Fruit fly (Drosophila melanogaster): ENCODE measurements around the gene Atg4a.

Gene Atg4a

dm6 chr2L:1080802-1081464 is at the start of gene Atg4a (continued):
- TF ChIP-seq CG6276 (GFP tag; optimal IDR thresholded peaks at IDR 0.05) (peak; percentile 35), Blimp-1 (GFP tag; optimal IDR thresholded peaks at IDR 0.05) (no peak), acj6 (GFP tag; optimal IDR thresholded peaks at IDR 0.05) (no peak), CG8319 (GFP tag; optimal IDR thresholded peaks at IDR 0.05) (no peak), CG8632 (GFP tag; optimal IDR thresholded peaks at IDR 0.05) (no peak), pdm3 (GFP tag; optimal IDR thresholded peaks at IDR 0.05) (no peak), fd59A (GFP tag; optimal IDR thresholded peaks at IDR 0.05) (no peak), svp (GFP tag) (peak; percentile 90)

- no peak for TF ChIP-seq CG8632 (GFP tag; optimal IDR thresholded peaks at IDR 0.05)
- TF ChIP-seq CG15336 (GFP tag; IDR thresholded peaks at IDR 0.05) = no peak
- TF ChIP-seq Sox15 (GFP tag; optimal IDR thresholded peaks at IDR 0.05) = no peak
- no peak for TF ChIP-seq eg (GFP tag; IDR thresholded peaks at IDR 0.05)
- no peak for TF ChIP-seq Sox102F (GFP tag; optimal IDR thresholded peaks at IDR 0.05)
- TF ChIP-seq CG9139 (GFP tag; optimal IDR thresholded peaks at IDR 0.05) = no peak
- no peak for TF ChIP-seq pdm3 (GFP tag; optimal IDR thresholded peaks at IDR 0.05)
- no peak for TF ChIP-seq CG4318 (GFP tag; optimal IDR thresholded peaks at IDR 0.05)
- no peak for TF ChIP-seq CG6808 (GFP tag; optimal IDR thresholded peaks at IDR 0.05)
Observed at dm6 chr2L:1036811-1037296, 43.9 kb upstream of the Atg4a start, which contains the start of gene gNacalpha. gNacalpha (plus strand) TSS chr2L:1037246.

- TF ChIP-seq eg (GFP tag; IDR thresholded peaks at IDR 0.05) = peak; percentile 49; the same call in 1 of the 3 replicates
- no peak for TF ChIP-seq acj6 (GFP tag; optimal IDR thresholded peaks at IDR 0.05)
- no peak for TF ChIP-seq fkh (GFP tag; optimal IDR thresholded peaks at IDR 0.05)
- TF ChIP-seq Met (GFP tag; optimal IDR thresholded peaks at IDR 0.05) = no peak
- peak; percentile 17 for TF ChIP-seq CG32006 (GFP tag; optimal IDR thresholded peaks at IDR 0.05)
- TF ChIP-seq Eip93F (GFP tag; optimal IDR thresholded peaks at IDR 0.05) = no peak
- TF ChIP-seq dac (GFP tag; optimal IDR thresholded peaks at IDR 0.05) = no peak
- no peak for TF ChIP-seq fd85E (GFP tag; optimal IDR thresholded peaks at IDR 0.05)
- TF ChIP-seq Lpt (GFP tag; optimal IDR thresholded peaks at IDR 0.05) = no peak
- TF ChIP-seq CG3032 (tag; optimal IDR thresholded peaks at IDR 0.05) = no peak
- TF ChIP-seq ss (GFP tag; optimal IDR thresholded peaks at IDR 0.05) = no peak
- no peak for TF ChIP-seq CG6808 (GFP tag; optimal IDR thresholded peaks at IDR 0.05)
- TF ChIP-seq Smox (GFP tag; optimal IDR thresholded peaks at IDR 0.05) = no peak
- no peak for TF ChIP-seq Hr39 (GFP tag; optimal IDR thresholded peaks at IDR 0.05)
- peak; percentile 3 for TF ChIP-seq OdsH (GFP tag; optimal IDR thresholded peaks at IDR 0.05)
- peak; percentile 25 for TF ChIP-seq svp (GFP tag)
Observed at dm6 chr2L:1043195-1043990, 37.3 kb upstream of the Atg4a start.

dm6 chr2L:1047245-1047644 is 33.5 kb upstream of the Atg4a start:
- TF ChIP-seq Ets96B (tag; optimal IDR thresholded peaks at IDR 0.05) = no peak
- no peak for TF ChIP-seq achi (GFP tag; optimal IDR thresholded peaks at IDR 0.05)
- TF ChIP-seq CG34406 (GFP tag; optimal IDR thresholded peaks at IDR 0.05) = no peak
- no peak for TF ChIP-seq svp (GFP tag)
- TF ChIP-seq fkh (GFP tag; optimal IDR thresholded peaks at IDR 0.05) = no peak
- no peak for TF ChIP-seq Sox102F (GFP tag; optimal IDR thresholded peaks at IDR 0.05)
- no peak for TF ChIP-seq CG6854 (GFP tag; optimal IDR thresholded peaks at IDR 0.05)
- TF ChIP-seq lz (GFP tag; optimal IDR thresholded peaks at IDR 0.05) = no peak
- no peak for TF ChIP-seq acj6 (GFP tag; optimal IDR thresholded peaks at IDR 0.05)
- no peak for TF ChIP-seq fd85E (GFP tag; optimal IDR thresholded peaks at IDR 0.05)
- no peak for TF ChIP-seq Lpt (GFP tag; optimal IDR thresholded peaks at IDR 0.05)
- no peak for TF ChIP-seq CG10631 (GFP tag; optimal IDR thresholded peaks at IDR 0.05)
- TF ChIP-seq Sox15 (GFP tag; optimal IDR thresholded peaks at IDR 0.05) = no peak
- TF ChIP-seq CG11762 (GFP tag; optimal IDR thresholded peaks at IDR 0.05; ENCODE audit: insufficient read depth) = no peak
- TF ChIP-seq Eip75B (GFP tag; optimal IDR thresholded peaks at IDR 0.05) = no peak
- TF ChIP-seq salr (GFP tag; optimal IDR thresholded peaks at IDR 0.05) = no peak
- TF ChIP-seq CG8632 (GFP tag; optimal IDR thresholded peaks at IDR 0.05) = no peak
- no peak for TF ChIP-seq OdsH (GFP tag; optimal IDR thresholded peaks at IDR 0.05)

Measured in whole organism, prepupa.